Fruit fly (Drosophila melanogaster) Kc167 (cell line): ENCODE measurements around the gene Slimp.

Experiments
- Myc ChIP-seq: fragments of >200 bp; optimal IDR thresholded peaks from 2 replicates; lab custom pipeline; 2017; ENCODE audit warnings: missing external identifiers
- Sin3A ChIP-seq: fragments of >200 bp; optimal IDR thresholded peaks from 2 replicates; lab custom pipeline; 2018; ENCODE audit warnings: missing external identifiers
- h ChIP-seq: fragments of >200 bp; optimal IDR thresholded peaks from 3 replicates; lab custom pipeline; 2018; ENCODE audit warnings: missing external identifiers
- insv ChIP-seq: fragments of >200 bp; optimal IDR thresholded peaks from 3 replicates; lab custom pipeline; 2018; ENCODE audit warnings: missing external identifiers
- psq ChIP-seq: fragments of >200 bp; optimal IDR thresholded peaks from 2 replicates; lab custom pipeline; 2017; ENCODE audit warnings: missing external identifiers
- ttk ChIP-seq: sonication (Bioruptor generic); optimal IDR thresholded peaks from 2 replicates; lab custom pipeline; 2017; ENCODE audit warnings: missing external identifiers

Slimp gene

DNA sequence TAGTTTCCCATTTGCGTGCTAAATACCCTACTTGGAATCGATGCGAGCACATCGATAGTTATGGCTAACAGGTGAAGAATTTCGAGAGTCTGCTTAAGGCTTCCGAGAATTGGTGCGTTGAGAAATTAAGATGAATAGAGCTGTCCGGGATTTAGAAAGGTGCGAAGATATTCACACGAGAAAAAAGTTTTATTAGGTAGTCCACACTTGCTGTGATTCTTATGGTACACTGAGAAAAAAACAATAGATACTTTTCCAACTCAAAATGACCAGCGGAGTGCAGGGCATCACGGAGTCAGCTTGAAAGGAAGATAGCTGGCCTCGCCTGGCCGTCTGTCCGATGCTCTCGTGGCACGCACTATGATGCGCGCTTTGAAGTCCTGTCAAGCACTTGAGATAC lies 4.2 kb downstream of the Slimp start:
- TF ChIP-seq insv (no peak), psq (lab: Kevin White, UChicago) (no peak), Myc (no peak), Sin3A (lab: Kevin White, UChicago) (no peak), ttk (lab: Kevin White, UChicago) (no peak), h (lab: Kevin White, UChicago) (no peak)

DNA sequence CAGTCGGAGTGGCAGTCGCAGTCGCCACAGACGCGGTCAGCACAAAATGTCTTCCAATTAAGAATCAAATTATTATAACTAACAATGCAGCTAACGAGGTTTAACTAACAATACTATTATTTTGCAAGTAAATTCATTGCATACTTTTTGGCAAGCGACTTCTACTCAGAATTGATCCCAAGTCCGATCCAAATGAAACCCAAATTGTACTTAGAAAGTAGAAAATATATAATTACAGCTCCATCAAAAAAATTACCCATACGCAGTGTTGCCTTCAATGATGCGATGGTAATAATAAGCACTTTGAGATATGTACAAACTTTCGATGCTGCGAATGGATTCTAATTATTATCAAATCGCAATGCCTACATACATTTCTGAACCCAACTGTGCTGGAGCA lies 5.0 kb downstream of the Slimp start:
- TF ChIP-seq ttk (lab: Kevin White, UChicago) (no peak), insv (no peak), Sin3A (lab: Kevin White, UChicago) (no peak), psq (lab: Kevin White, UChicago) (no peak), h (lab: Kevin White, UChicago) (no peak), Myc (no peak)

DNA sequence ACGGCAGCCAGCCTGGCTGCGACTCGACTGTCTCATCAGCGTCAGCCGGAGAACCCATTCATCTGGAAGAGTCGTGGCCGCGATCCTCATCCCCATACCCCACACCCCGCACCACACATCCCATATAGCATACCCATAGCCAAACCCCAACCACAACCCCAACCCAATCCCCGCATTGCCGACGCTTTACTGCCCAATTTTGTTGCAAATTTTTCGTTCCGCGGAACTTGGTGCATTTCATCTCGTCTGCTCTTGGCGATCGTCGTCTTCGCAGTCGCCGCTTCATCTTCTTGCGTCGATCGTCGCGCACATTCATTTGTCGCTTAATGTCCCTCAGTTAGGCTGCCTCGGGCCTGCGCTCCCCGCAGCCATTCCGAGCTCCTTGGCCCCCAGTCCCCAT lies 5.4 kb downstream of the Slimp start:
- no peak for TF ChIP-seq Sin3A (lab: Kevin White, UChicago)
- no peak for TF ChIP-seq ttk (lab: Kevin White, UChicago)
- TF ChIP-seq Myc = no peak
- TF ChIP-seq insv = no peak
- no peak for TF ChIP-seq h (lab: Kevin White, UChicago)
- no peak for TF ChIP-seq psq (lab: Kevin White, UChicago)

DNA sequence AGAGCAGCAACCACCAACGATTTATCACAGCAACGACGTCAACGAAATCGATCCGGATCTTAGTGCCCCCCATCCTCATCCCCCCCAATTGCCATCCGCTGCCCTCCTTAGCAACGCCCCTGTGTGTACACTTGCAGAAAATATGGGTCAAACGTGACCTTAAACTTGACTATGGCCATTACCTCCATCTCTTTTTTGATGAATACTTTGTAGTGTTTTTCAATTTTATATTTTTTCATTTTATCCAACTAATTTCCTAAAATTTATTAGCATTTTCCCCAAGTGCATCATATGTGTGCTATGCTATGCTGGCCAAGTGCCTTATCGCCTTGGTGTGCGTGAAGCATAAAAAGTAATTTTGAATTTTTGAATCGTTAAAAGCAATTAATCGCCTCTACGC lies 5.8 kb downstream of the Slimp start:
- TF ChIP-seq ttk (lab: Kevin White, UChicago) (no peak), insv (no peak), Myc (no peak), psq (lab: Kevin White, UChicago) (no peak), Sin3A (lab: Kevin White, UChicago) (no peak), h (lab: Kevin White, UChicago) (no peak)

DNA sequence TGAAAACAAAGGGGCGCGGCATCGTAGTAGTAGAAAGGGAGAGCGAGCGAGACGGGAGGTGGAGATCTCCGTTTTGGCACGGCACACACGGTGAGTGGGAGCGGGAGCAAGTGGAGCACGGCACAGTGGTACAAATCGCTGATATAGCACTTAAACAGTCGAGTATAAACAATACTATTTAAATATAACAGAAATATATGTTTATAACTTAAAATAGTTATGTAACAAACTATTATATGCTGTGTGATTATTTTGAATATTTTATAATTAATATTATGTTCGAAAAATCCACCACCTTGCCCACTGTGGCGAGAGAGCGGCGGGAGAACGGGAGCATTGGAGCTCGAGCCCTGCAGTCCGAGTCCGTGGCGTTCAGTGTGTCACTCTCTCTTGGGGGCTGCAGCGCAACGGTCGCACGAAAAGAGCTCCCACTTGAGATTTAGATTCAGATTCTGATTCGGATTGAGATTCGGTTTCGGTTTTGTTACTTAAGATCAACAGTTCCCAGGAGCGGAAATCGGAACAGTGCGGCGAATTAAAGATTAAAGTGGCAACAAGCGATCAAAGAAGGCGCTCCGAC lies 7.7 kb downstream of the Slimp start, which contains the start of gene Kal1:
Kal1 (plus strand) TSS at position 383 of the 580 bp plus-strand sequence.
- TF ChIP-seq Sin3A (lab: Kevin White, UChicago) (no peak), insv (no peak), psq (lab: Kevin White, UChicago) (no peak), ttk (lab: Kevin White, UChicago) (no peak), Myc (no peak), h (lab: Kevin White, UChicago) (no peak)

DNA sequence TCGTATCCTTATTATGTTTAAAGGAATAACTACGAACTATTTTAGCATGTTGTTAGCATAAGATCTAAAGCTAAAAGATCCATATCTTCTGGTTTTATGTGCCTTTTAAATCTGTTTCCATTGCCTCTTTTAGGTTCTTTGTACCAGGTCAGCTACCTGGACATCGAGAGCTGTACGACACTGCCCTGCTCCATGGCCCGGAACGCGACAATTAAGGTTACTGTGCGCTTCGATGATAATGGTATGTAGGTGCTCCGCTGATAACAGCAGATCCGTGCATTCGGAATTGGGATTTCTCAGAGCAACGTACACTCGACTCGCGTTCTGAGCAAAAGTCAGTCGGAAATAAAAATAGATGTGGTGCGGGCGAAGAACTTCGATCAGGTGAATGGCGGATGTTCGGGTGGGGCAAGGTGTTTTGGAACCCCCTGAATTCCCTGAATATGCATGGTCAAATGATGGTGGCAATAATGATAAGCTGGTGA lies 9.1 kb downstream of the Slimp start:
- TF ChIP-seq insv = no peak

DNA sequence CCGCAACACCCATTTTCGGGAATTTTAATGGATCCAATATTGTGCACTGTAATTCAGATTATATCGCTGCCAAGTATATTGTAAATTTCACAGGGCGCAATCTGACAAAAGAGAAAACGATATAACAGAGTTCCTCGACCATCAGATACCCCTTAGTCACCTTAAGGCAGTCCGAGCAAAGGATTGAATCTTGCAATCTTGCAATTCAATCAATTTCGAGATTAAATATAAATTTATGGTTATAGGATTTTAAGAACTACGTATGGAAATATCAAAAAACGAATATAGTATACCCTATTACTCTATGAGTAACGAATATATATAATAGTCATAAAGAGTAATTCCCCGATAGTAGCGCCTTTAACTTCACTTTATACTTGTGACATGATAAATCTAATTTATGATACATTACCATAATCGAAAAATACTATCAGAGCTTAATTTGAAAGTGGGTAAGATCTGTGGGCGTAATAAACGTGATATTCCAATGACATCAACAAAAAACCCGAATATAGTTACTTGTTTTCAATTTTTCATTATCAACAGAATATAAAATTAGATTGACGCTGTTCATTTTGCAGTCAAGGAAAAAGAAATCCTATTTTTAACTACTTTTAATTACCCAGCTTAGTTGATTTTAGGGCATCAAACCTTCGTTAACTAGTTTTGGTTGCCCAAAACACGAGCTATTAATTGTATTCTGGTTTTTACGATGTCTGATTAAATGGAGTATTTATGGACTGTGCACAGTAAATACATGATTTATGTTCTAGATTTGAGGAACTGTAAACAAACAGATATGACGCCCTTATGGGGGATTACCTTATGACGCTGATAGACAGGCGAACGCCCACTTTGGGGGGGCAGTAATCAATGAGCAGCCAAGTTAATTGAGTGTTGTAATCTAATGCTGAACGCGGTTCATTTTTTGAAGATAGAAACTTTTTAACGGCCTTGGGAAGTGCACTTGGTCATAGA lies 10.0 kb downstream of the Slimp start:
- no peak for TF ChIP-seq h (lab: Kevin White, UChicago)
- TF ChIP-seq insv = no peak
- TF ChIP-seq Myc = no peak
- TF ChIP-seq Sin3A (lab: Kevin White, UChicago) = no peak
- no peak for TF ChIP-seq psq (lab: Kevin White, UChicago)
- no peak for TF ChIP-seq ttk (lab: Kevin White, UChicago)

DNA sequence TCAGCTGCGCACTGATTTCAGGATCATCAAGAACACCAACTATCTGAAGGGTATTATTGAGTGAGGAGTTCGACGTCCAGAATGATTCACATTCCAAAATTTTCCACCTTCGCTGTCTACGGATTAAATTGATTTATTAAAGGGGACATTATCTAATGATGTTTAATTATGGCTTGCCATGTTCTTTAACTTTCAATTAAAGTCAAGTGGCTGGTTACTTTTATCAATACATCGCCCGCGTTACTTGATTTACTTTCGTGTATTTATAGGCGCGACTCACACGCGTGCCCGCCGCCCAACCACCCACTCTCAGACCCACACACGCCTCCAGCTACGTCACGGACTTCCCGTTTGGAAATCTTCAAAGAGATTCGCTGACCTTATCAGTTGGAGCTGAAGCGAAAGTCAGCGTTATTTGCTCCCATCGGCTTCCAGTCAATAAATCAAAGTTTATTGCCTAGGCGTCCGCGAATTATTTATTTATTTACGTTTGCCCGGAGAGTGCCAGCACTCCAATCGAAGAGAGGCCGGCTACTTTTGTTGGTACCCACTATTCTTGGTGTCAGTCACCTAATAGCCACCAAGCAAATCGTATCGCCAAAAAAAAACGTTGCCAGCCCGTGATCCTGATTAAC lies 11.3 kb downstream of the Slimp start, which contains the start of gene Npc2f:
Npc2f (plus strand) TSS at position 585 of the 635 bp plus-strand sequence.
- TF ChIP-seq Myc (no peak), insv (no peak), psq (lab: Kevin White, UChicago) (no peak), ttk (lab: Kevin White, UChicago) (no peak), h (lab: Kevin White, UChicago) (no peak), Sin3A (lab: Kevin White, UChicago) (no peak)

DNA sequence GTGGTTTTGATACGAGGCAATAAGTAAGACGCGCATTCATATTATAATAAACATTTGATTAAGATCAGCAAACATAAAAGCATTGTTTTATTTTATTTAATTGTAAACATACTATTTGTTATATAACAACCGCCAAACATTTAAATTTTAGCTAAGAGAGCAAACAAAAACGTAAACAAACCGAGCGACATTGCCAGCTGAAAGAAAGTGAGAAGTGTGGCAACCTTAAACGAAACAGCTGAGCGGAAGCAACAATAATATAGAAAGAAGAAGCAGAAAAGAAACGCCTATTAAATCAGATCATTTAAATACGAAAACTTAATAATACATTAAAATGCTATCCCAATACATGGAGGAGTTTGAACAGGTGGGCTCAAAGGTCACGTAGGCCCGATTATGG lies 14.2 kb downstream of the Slimp start, which contains the start of gene Sec10:
Sec10 (plus strand) TSS at position 252 of the 400 bp plus-strand sequence.
- TF ChIP-seq ttk (lab: Kevin White, UChicago) (no peak), h (lab: Kevin White, UChicago) (no peak), Sin3A (lab: Kevin White, UChicago) (no peak), Myc (no peak), insv (no peak), psq (lab: Kevin White, UChicago) (no peak)

DNA sequence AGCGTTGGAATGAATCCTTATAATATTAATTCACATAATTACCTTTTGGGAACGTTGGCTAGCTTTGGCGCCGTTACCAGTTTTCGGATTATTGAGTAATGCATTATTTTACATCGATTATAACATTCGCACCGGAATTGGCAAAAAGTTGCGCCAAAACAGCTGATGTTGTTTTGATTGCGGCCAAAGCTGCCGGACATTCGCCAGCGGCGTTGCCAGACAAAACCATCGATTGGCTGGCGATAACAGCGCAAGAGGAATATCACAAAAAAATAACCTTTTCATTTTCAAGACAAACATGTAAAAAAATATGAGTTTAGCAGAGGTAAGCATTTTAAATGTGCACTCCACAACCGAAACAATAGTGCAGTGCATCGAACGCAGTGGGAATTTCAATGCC lies 18.7 kb downstream of the Slimp start, which contains the start of the genes GatB and Tsc1:
GatB (minus strand) TSS at position 176 of the 400 bp plus-strand sequence.
Tsc1 (plus strand) TSS at position 228 of the 400 bp plus-strand sequence.
- TF ChIP-seq insv (no peak), psq (lab: Kevin White, UChicago) (no peak), Myc (no peak), Sin3A (lab: Kevin White, UChicago) (no peak), ttk (lab: Kevin White, UChicago) (no peak)

DNA sequence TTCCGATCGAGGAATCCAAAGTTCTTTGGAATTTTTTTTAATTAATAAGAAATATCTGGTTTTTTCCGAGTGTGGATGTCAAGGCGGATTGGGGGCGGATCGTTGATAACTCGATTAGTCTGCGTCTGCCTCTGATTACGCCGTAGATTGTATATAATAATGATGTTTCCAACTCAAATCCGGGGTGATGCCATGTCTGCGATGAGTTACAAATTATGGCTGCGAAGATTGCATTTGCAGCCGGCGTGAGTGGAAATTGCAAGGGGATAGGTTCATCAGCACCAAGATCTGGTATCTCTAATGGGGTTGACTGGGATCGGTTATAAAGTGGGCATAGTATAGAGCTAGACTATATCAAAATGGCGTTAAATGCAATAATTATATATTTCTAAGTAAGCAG lies 26.4 kb downstream of the Slimp start:
- no peak for TF ChIP-seq h (lab: Kevin White, UChicago)
- TF ChIP-seq Myc = no peak
- no peak for TF ChIP-seq ttk (lab: Kevin White, UChicago)
- TF ChIP-seq insv = no peak
- no peak for TF ChIP-seq psq (lab: Kevin White, UChicago)
- no peak for TF ChIP-seq Sin3A (lab: Kevin White, UChicago)
